Fruit fly (Drosophila melanogaster): ENCODE data around the gene CG33124.

DNA sequence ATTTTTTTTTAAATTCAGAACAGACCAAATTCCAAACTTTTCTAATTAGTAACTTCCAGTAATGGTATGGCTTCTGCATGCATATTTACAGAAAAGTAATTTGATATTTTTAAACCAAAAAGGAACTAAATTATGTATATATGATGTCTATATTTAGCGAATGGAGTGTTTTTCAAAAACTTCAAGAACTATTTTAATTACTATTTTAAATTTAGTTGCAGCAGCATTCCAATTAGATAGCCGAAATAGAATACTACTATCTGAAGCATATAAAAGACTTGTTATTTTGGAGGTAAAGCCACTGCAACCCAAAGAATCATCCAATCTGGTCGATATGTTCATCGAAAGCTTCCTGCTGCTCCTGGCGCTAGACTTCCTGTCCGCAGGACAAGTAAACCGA lies 43.8 kb upstream of the CG33124 start, which contains the start of gene CG17234:
- TF ChIP-seq pad (GFP tag; optimal IDR thresholded peaks at IDR 0.05) (no peak), Mnt (GFP tag; optimal IDR thresholded peaks at IDR 0.05) (no peak)
